Fruit fly (Drosophila melanogaster): ENCODE measurements around the gene CG9297.

CG9297 gene

dm6 chr3R:13779241-13779683, 8.0 kb downstream of the CG9297 start, which contains the start of the genes CG42375 and CG9288:
Gene CG42375, plus strand, starts transcription at chr3R:13779624.
Gene CG9288, plus strand, starts transcription at chr3R:13779624.
- TF ChIP-seq CG1620 (GFP tag; optimal IDR thresholded peaks at IDR 0.05) = no peak
- TF ChIP-seq toe (GFP tag; optimal IDR thresholded peaks at IDR 0.05) = peak; percentile 15
- no peak for TF ChIP-seq CG12768 (GFP tag; optimal IDR thresholded peaks at IDR 0.05)
- peak; percentile 38 for TF ChIP-seq CG14711 (tag; optimal IDR thresholded peaks at IDR 0.05)
- TF ChIP-seq bab1 (GFP tag; optimal IDR thresholded peaks at IDR 0.05) = no peak
- no peak for TF ChIP-seq CG33017 (tag; optimal IDR thresholded peaks at IDR 0.05)
- TF ChIP-seq tj (GFP tag; optimal IDR thresholded peaks at IDR 0.05) = no peak
- TF ChIP-seq CG5204 (GFP tag; optimal IDR thresholded peaks at IDR 0.05) = no peak
- no peak for TF ChIP-seq Crg-1 (GFP tag; optimal IDR thresholded peaks at IDR 0.05)
- TF ChIP-seq CG7101 (tag; optimal IDR thresholded peaks at IDR 0.05) = no peak
- no peak for TF ChIP-seq kay (GFP tag; ENCODE audit: borderline replicate concordance)
- TF ChIP-seq CG7045 (GFP tag; optimal IDR thresholded peaks at IDR 0.05) = no peak
- no peak for TF ChIP-seq ovo (GFP tag; optimal IDR thresholded peaks at IDR 0.05)
- TF ChIP-seq cic (GFP tag; optimal IDR thresholded peaks at IDR 0.05) = no peak

- TF ChIP-seq CG7101 (tag; optimal IDR thresholded peaks at IDR 0.05) (no peak), bab1 (GFP tag; optimal IDR thresholded peaks at IDR 0.05) (peak; percentile 10), ovo (GFP tag; optimal IDR thresholded peaks at IDR 0.05) (no peak), CG14711 (tag; optimal IDR thresholded peaks at IDR 0.05) (peak; percentile 86), Mnt (GFP tag; optimal IDR thresholded peaks at IDR 0.05) (peak; percentile 94)
Observed at dm6 chr3R:13780769-13781168, 9.5 kb downstream of the CG9297 start, which contains the start of gene CG9286. Gene CG9286, plus strand, starts transcription at chr3R:13780964.

DNA sequence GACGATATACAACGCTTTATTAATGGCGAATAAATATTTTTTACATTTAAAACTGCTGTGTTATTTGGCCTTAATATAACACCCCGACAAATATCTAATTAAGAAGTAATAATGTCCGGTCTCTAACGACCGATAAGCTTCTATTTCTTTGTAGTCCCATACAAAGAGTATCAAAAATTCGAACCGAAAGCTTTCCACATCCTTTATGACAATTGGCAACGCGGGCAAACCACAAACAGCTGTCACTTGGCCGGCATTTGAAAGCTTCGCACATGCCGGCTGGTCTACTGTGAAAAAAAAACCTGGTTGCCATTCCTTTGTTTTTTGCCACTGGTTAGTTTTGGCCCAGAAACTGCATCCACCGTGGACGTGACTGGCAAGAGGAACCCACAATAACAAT, 10.7 kb downstream of the CG9297 start, which contains the start of gene Dip-B:
TSS of gene Dip-B (plus strand) at position 254 of the 400 bp plus-strand sequence.
- TF ChIP-seq Mnt (GFP tag; optimal IDR thresholded peaks at IDR 0.05) = peak; percentile 4
- no peak for TF ChIP-seq CG11617 (GFP tag; optimal IDR thresholded peaks at IDR 0.05)
- no peak for TF ChIP-seq CG33017 (tag; optimal IDR thresholded peaks at IDR 0.05)
- TF ChIP-seq CG5204 (GFP tag; optimal IDR thresholded peaks at IDR 0.05) = no peak
- TF ChIP-seq CG7101 (tag; optimal IDR thresholded peaks at IDR 0.05) = no peak
- TF ChIP-seq CG7045 (GFP tag; optimal IDR thresholded peaks at IDR 0.05) = no peak
- TF ChIP-seq ovo (GFP tag; optimal IDR thresholded peaks at IDR 0.05) = no peak
- no peak for TF ChIP-seq Hr96 (GFP tag; optimal IDR thresholded peaks at IDR 0.05)
- TF ChIP-seq Clk (GFP tag; optimal IDR thresholded peaks at IDR 0.05) = no peak
- peak; percentile 4 for TF ChIP-seq bab1 (GFP tag; optimal IDR thresholded peaks at IDR 0.05)
- no peak for TF ChIP-seq tj (GFP tag; optimal IDR thresholded peaks at IDR 0.05)
- TF ChIP-seq CG1620 (GFP tag; optimal IDR thresholded peaks at IDR 0.05) = no peak
- TF ChIP-seq CG12768 (GFP tag; optimal IDR thresholded peaks at IDR 0.05) = no peak
- TF ChIP-seq CG14711 (tag; optimal IDR thresholded peaks at IDR 0.05) = peak; percentile 27

dm6 chr3R:13782578-13782977, 11.3 kb downstream of the CG9297 start:
- TF ChIP-seq tj (GFP tag; optimal IDR thresholded peaks at IDR 0.05) (no peak), ovo (GFP tag; optimal IDR thresholded peaks at IDR 0.05) (peak; percentile 34), CG1620 (GFP tag; optimal IDR thresholded peaks at IDR 0.05) (no peak), CG14711 (tag; optimal IDR thresholded peaks at IDR 0.05) (no peak), Crg-1 (GFP tag; optimal IDR thresholded peaks at IDR 0.05) (no peak), CG5204 (GFP tag; optimal IDR thresholded peaks at IDR 0.05) (no peak), bab1 (GFP tag; optimal IDR thresholded peaks at IDR 0.05) (no peak), CG12768 (GFP tag; optimal IDR thresholded peaks at IDR 0.05) (peak; percentile 28), kay (GFP tag; ENCODE audit: borderline replicate concordance) (no peak), CG11617 (GFP tag; optimal IDR thresholded peaks at IDR 0.05) (no peak), pad (GFP tag; optimal IDR thresholded peaks at IDR 0.05) (no peak), CG7045 (GFP tag; optimal IDR thresholded peaks at IDR 0.05) (no peak), CG33017 (tag; optimal IDR thresholded peaks at IDR 0.05) (peak; percentile 18), CG7101 (tag; optimal IDR thresholded peaks at IDR 0.05) (no peak), cic (GFP tag; optimal IDR thresholded peaks at IDR 0.05) (peak; percentile 38), toe (GFP tag; optimal IDR thresholded peaks at IDR 0.05) (no peak), Mnt (GFP tag; optimal IDR thresholded peaks at IDR 0.05) (peak; percentile 7), Hr96 (GFP tag; optimal IDR thresholded peaks at IDR 0.05) (peak; percentile 27), cnc (optimal IDR thresholded peaks at IDR 0.05) (no peak), Clk (GFP tag; optimal IDR thresholded peaks at IDR 0.05) (no peak)

- no peak for TF ChIP-seq toe (GFP tag; optimal IDR thresholded peaks at IDR 0.05)
- no peak for TF ChIP-seq pad (GFP tag; optimal IDR thresholded peaks at IDR 0.05)
- no peak for TF ChIP-seq cic (GFP tag; optimal IDR thresholded peaks at IDR 0.05)
Observed at dm6 chr3R:13783397-13783796, 12.1 kb downstream of the CG9297 start.

DNA sequence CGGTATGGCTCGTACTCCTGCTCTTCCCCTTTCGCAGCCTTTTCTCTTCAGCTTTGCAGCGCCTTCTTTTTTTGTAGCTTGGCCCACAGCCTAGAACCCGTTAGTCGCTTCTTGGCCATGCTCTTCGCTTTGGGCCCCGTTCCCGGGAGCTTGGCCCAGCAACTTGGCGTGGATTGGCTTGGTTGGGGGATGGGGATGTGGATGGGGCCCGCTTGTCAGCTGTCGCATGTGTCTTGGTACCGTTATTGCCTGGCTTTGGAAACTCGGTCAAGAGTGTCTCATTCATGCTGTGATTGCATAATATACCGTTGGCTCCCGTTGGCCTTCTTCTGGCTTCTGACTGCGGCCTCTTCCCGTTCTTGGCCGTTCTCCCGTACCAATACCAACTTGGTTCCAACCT, 14.6 kb downstream of the CG9297 start:
- no peak for TF ChIP-seq CG12768 (GFP tag; optimal IDR thresholded peaks at IDR 0.05)
- TF ChIP-seq CG11617 (GFP tag; optimal IDR thresholded peaks at IDR 0.05) = no peak
- no peak for TF ChIP-seq CG7101 (tag; optimal IDR thresholded peaks at IDR 0.05)

- TF ChIP-seq cnc (optimal IDR thresholded peaks at IDR 0.05) = no peak
Observed at dm6 chr3R:13788224-13788623, 16.9 kb downstream of the CG9297 start.
